Fruit fly (Drosophila melanogaster) whole organism, pupa: ENCODE results near the gene RPA1.

Source experiments
- CG10348 ChIP-seq: fragments of 200-800 bp; sonication (Bioruptor generic); IDR thresholded peaks from 2 replicates; pipeline ENCODE4 v1.3.6; 2022; ENCODE audit warnings: missing biosample characterization, missing genetic modification characterization
- CG12605 ChIP-seq: fragments of 200-800 bp; sonication (Bioruptor generic); IDR thresholded peaks from 2 replicates; pipeline ENCODE4 v1.3.6; 2022; ENCODE audit warnings: missing biosample characterization, missing genetic modification characterization
- CG13204 ChIP-seq: fragments of 200-800 bp; sonication (Bioruptor generic); optimal IDR thresholded peaks from 2 replicates; lab custom pipeline; 2018; ENCODE audit warnings: missing biosample characterization, mild to moderate bottlenecking, missing genetic modification characterization, moderate library complexity
- CG14655 ChIP-seq: fragments of 200-800 bp; sonication (Bioruptor generic); optimal IDR thresholded peaks from 3 replicates; lab custom pipeline; 2017; ENCODE audit warnings: mild to moderate bottlenecking, missing biosample characterization, missing genetic modification reagents, missing genetic modification characterization
- CG15710 ChIP-seq: fragments of 200-800 bp; sonication (Bioruptor generic); optimal IDR thresholded peaks from 2 replicates; lab custom pipeline; 2018; ENCODE audit warnings: missing biosample characterization, mild to moderate bottlenecking, missing genetic modification characterization, moderate library complexity
- CG17806 ChIP-seq: fragments of 200-800 bp; sonication (Bioruptor generic); optimal IDR thresholded peaks from 2 replicates; lab custom pipeline; 2018; ENCODE audit warnings: missing biosample characterization, mild to moderate bottlenecking, missing genetic modification characterization, moderate library complexity
- CG32121 ChIP-seq: fragments of 200-800 bp; sonication (Bioruptor generic); IDR thresholded peaks from 2 replicates; pipeline ENCODE4 v1.3.6; 2022; ENCODE audit warnings: missing biosample characterization, missing genetic modification characterization
- CG34367 ChIP-seq: fragments of 200-800 bp; sonication (Bioruptor generic); optimal IDR thresholded peaks from 2 replicates; lab custom pipeline; 2018; ENCODE audit warnings: missing biosample characterization, mild to moderate bottlenecking, missing genetic modification characterization
- CG4496 ChIP-seq: fragments of 200-800 bp; sonication (Bioruptor generic); IDR thresholded peaks from 3 replicates; pipeline ENCODE4 v1.3.6; 2022; ENCODE audit warnings: missing biosample characterization, missing genetic modification characterization
- CG8159 ChIP-seq: fragments of 200-800 bp; sonication (Bioruptor generic); optimal IDR thresholded peaks from 3 replicates; lab custom pipeline; 2018; ENCODE audit warnings: missing biosample characterization, mild to moderate bottlenecking, missing genetic modification characterization, moderate library complexity
- CG8301 ChIP-seq: fragments of 200-800 bp; sonication (Bioruptor generic); optimal IDR thresholded peaks from 2 replicates; lab custom pipeline; 2018; ENCODE audit warnings: missing biosample characterization, mild to moderate bottlenecking, missing genetic modification characterization
- CG9948 ChIP-seq: fragments of 200-800 bp; sonication (Bioruptor generic); optimal IDR thresholded peaks from 2 replicates; lab custom pipeline; 2018; ENCODE audit warnings: missing biosample characterization, mild to moderate bottlenecking, missing genetic modification characterization, moderate library complexity
- D1 ChIP-seq: fragments of 200-800 bp; sonication (Bioruptor generic); optimal IDR thresholded peaks from 2 replicates; lab custom pipeline; 2018; ENCODE audit warnings: missing biosample characterization, mild to moderate bottlenecking, missing genetic modification characterization, moderate library complexity
- EcR ChIP-seq: fragments of 200-800 bp; sonication (Bioruptor generic); optimal IDR thresholded peaks from 3 replicates; lab custom pipeline; 2019; ENCODE audit warnings: missing biosample characterization, missing genetic modification characterization, mild to moderate bottlenecking, moderate library complexity, missing genetic modification reagents
- Ets98B ChIP-seq: fragments of 200-800 bp; sonication (Bioruptor generic); IDR thresholded peaks from 2 replicates; pipeline ENCODE4 v1.3.6; 2022; ENCODE audit warnings: missing biosample characterization, missing genetic modification characterization
- Pif1A ChIP-seq: fragments of 200-800 bp; sonication (Bioruptor generic); optimal IDR thresholded peaks from 3 replicates; lab custom pipeline; 2016; ENCODE audit warnings: missing biosample characterization, missing genetic modification characterization
- Pif1B ChIP-seq: fragments of 200-800 bp; sonication (Bioruptor generic); optimal IDR thresholded peaks from 3 replicates; lab custom pipeline; 2016; ENCODE audit warnings: missing biosample characterization, missing genetic modification characterization
- Snoo ChIP-seq: fragments of 200-800 bp; sonication (Bioruptor generic); optimal IDR thresholded peaks from 3 replicates; lab custom pipeline; 2017; ENCODE audit warnings: missing biosample characterization, mild to moderate bottlenecking, missing genetic modification characterization, inconsistent platforms
- fd96Ca ChIP-seq: fragments of 200-800 bp; sonication (Bioruptor generic); IDR thresholded peaks from 3 replicates; pipeline ENCODE4 v1.3.6; 2022; ENCODE audit warnings: missing biosample characterization, missing genetic modification characterization
- gl ChIP-seq: fragments of 200-800 bp; sonication (Bioruptor generic); optimal IDR thresholded peaks from 2 replicates; lab custom pipeline; 2018; ENCODE audit warnings: missing biosample characterization, mild to moderate bottlenecking, missing genetic modification characterization
- rn ChIP-seq: fragments of 200-800 bp; sonication (Bioruptor generic); IDR thresholded peaks from 2 replicates; pipeline ENCODE4 v1.3.6; 2022; ENCODE audit warnings: missing biosample characterization, missing genetic modification characterization

RPA1 gene

dm6 chr3R:8292034-8292433 is 27.8 kb upstream of the RPA1 start, which contains the start of gene CG31463:
Gene CG31463, plus strand, starts transcription at chr3R:8292335.
- TF ChIP-seq Snoo: no peak
- no peak for TF ChIP-seq EcR (GFP tag; lab: Kevin White, UChicago)
- no peak for TF ChIP-seq fd96Ca

- TF ChIP-seq CG17806 (no peak), Snoo (no peak), CG4496 (GFP tag; lab: Robert Waterston, UW) (no peak), CG14655 (GFP tag; lab: Kevin White, UChicago) (no peak), rn (no peak), Pif1B (GFP tag; lab: Kevin White, UChicago) (no peak), fd96Ca (no peak), CG10348 (GFP tag; lab: Robert Waterston, UW) (no peak), CG32121 (GFP tag; lab: Robert Waterston, UW) (no peak), CG13204 (GFP tag; lab: Kevin White, UChicago) (no peak), CG12605 (GFP tag; lab: Robert Waterston, UW) (no peak), D1 (tag; lab: Kevin White, UChicago) (no peak), Ets98B (GFP tag; lab: Robert Waterston, UW) (no peak)
These were observed 26.7 kb upstream of the RPA1 start, which contains the start of gene CG31464 for dm6 chr3R:8290940-8291339. Gene CG31464, plus strand, starts transcription at chr3R:8291240.

DNA sequence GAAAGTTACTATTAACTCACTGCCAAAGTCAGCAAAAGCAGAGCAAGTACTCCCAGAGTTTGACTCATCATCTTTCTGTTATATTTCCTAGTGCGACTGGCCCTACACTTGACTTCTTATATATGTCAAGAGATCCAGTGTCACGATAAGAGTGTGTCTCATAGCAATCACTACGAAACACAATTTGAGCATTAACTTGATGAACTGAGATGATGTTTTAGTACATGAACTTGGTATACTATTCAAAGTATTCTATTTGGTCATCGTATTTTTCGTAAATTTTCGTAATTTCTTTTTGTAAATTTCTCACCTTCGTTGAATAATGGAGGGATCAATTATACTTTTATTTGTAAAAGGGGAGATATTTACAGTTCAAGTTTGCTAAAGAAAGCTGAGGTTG is 26.2 kb upstream of the RPA1 start, which contains the start of gene CG11672:
TSS of gene CG11672 (minus strand) at position 101 of the 400 bp plus-strand sequence.
- TF ChIP-seq gl (no peak), fd96Ca (no peak), Ets98B (GFP tag; lab: Robert Waterston, UW) (no peak), D1 (tag; lab: Kevin White, UChicago) (no peak), CG34367 (tag; lab: Kevin White, UChicago) (no peak), CG12605 (GFP tag; lab: Robert Waterston, UW) (no peak), rn (no peak), Pif1B (GFP tag; lab: Kevin White, UChicago) (no peak), CG14655 (GFP tag; lab: Kevin White, UChicago) (no peak), CG32121 (GFP tag; lab: Robert Waterston, UW) (no peak), CG10348 (GFP tag; lab: Robert Waterston, UW) (no peak)

- no peak for TF ChIP-seq gl
- TF ChIP-seq CG34367 (tag; lab: Kevin White, UChicago): no peak
- TF ChIP-seq CG8301: no peak
- TF ChIP-seq Ets98B (GFP tag; lab: Robert Waterston, UW): no peak
- no peak for TF ChIP-seq CG9948 (tag; lab: Kevin White, UChicago)
- TF ChIP-seq Pif1B (GFP tag; lab: Kevin White, UChicago): no peak
- TF ChIP-seq CG15710: no peak
- TF ChIP-seq EcR (GFP tag; lab: Kevin White, UChicago): no peak
- no peak for TF ChIP-seq CG12605 (GFP tag; lab: Robert Waterston, UW)
- no peak for TF ChIP-seq CG32121 (GFP tag; lab: Robert Waterston, UW)
- TF ChIP-seq CG14655 (GFP tag; lab: Kevin White, UChicago): no peak
- no peak for TF ChIP-seq CG8159 (tag; lab: Kevin White, UChicago)
- no peak for TF ChIP-seq Pif1A (GFP tag; lab: Kevin White, UChicago)
- no peak for TF ChIP-seq Snoo
- no peak for TF ChIP-seq CG13204 (GFP tag; lab: Kevin White, UChicago)
- no peak for TF ChIP-seq CG17806
- TF ChIP-seq, all 21 proteins: peak for 0
These were observed 24.5 kb upstream of the RPA1 start for dm6 chr3R:8288790-8289189.

dm6 chr3R:8287697-8288096 is 23.4 kb upstream of the RPA1 start, which contains the start of gene Nazo:
Gene Nazo, plus strand, starts transcription at chr3R:8287876.
- TF ChIP-seq EcR (GFP tag; lab: Kevin White, UChicago) (no peak), CG13204 (GFP tag; lab: Kevin White, UChicago) (no peak), rn (no peak), Ets98B (GFP tag; lab: Robert Waterston, UW) (no peak), fd96Ca (no peak), Pif1A (GFP tag; lab: Kevin White, UChicago) (no peak), CG32121 (GFP tag; lab: Robert Waterston, UW) (no peak), gl (no peak), CG14655 (GFP tag; lab: Kevin White, UChicago) (no peak), D1 (tag; lab: Kevin White, UChicago) (no peak), CG8301 (no peak), CG8159 (tag; lab: Kevin White, UChicago) (no peak), Snoo (no peak), CG15710 (no peak), CG12605 (GFP tag; lab: Robert Waterston, UW) (no peak), CG9948 (tag; lab: Kevin White, UChicago) (no peak), Pif1B (GFP tag; lab: Kevin White, UChicago) (no peak), CG17806 (no peak)

- TF ChIP-seq CG14655 (GFP tag; lab: Kevin White, UChicago): no peak
- no peak for TF ChIP-seq EcR (GFP tag; lab: Kevin White, UChicago)
- no peak for TF ChIP-seq CG4496 (GFP tag; lab: Robert Waterston, UW)
- TF ChIP-seq Pif1B (GFP tag; lab: Kevin White, UChicago): no peak
- no peak for TF ChIP-seq rn
- TF ChIP-seq gl: no peak
- no peak for TF ChIP-seq CG9948 (tag; lab: Kevin White, UChicago)
- TF ChIP-seq fd96Ca: no peak
- TF ChIP-seq CG34367 (tag; lab: Kevin White, UChicago): no peak
- no peak for TF ChIP-seq Ets98B (GFP tag; lab: Robert Waterston, UW)
These were observed 21.6 kb upstream of the RPA1 start for dm6 chr3R:8285727-8286344.
